Fruit fly (Drosophila melanogaster): ENCODE results near the gene CG7886.

The CG7886 gene

DNA sequence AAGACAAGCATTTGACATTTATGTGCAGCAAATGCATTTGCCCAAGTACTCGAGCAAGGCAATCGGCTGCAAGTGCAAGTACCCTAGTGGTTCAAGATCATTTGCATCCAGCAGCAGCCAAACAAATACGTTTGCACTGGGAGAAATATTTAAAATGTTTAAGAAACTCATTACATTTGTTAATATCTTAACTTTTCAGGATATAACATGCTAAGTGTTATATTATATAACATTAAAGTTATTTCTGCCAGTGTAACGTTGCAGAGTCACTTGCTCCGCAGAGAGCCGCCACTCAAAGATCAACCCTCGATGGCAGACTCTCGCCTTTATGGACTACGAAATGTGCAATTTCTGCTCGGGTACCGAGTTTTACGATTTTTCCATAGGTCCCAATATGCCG, 52.9 kb downstream of the CG7886 start (continued):
- TF ChIP-seq CG34422 (GFP tag; IDR thresholded peaks at IDR 0.05) (no peak), twi (tag; optimal IDR thresholded peaks at IDR 0.05) (peak; percentile 90), bigmax (GFP tag; optimal IDR thresholded peaks at IDR 0.05) (no peak), insv (GFP tag; optimal IDR thresholded peaks at IDR 0.05) (no peak), peb (GFP tag; IDR thresholded peaks at IDR 0.05) (no peak), lola (GFP tag; optimal IDR thresholded peaks at IDR 0.05) (peak in 1 of 3 experiments; percentile 39), Nf-YB (GFP tag; optimal IDR thresholded peaks at IDR 0.05) (no peak), CG7372 (GFP tag; IDR thresholded peaks at IDR 0.05) (no peak), Gsc (GFP tag; IDR thresholded peaks at IDR 0.05) (no peak), z (GFP tag; IDR thresholded peaks at IDR 0.05) (no peak), HLH3B (GFP tag; IDR thresholded peaks at IDR 0.05) (no peak), Hr51 (GFP tag; optimal IDR thresholded peaks at IDR 0.05) (no peak), CG1602 (GFP tag; optimal IDR thresholded peaks at IDR 0.05) (no peak), Sox100B (GFP tag; optimal IDR thresholded peaks at IDR 0.05) (no peak), zf30C (GFP tag; optimal IDR thresholded peaks at IDR 0.05) (peak; percentile 94), Ssrp (tag; optimal IDR thresholded peaks at IDR 0.05) (no peak), pzg (GFP tag; optimal IDR thresholded peaks at IDR 0.05) (no peak), CG17359 (tag; optimal IDR thresholded peaks at IDR 0.05) (no peak), dimm (GFP tag; IDR thresholded peaks at IDR 0.05) (no peak), sqz (GFP tag; optimal IDR thresholded peaks at IDR 0.05) (no peak), Mrtf (GFP tag; IDR thresholded peaks at IDR 0.05) (no peak), CG11093 (GFP tag; IDR thresholded peaks at IDR 0.05) (no peak), gsb (GFP tag; IDR thresholded peaks at IDR 0.05) (no peak), CG6683 (GFP tag; optimal IDR thresholded peaks at IDR 0.05) (no peak), pnt (GFP tag; optimal IDR thresholded peaks at IDR 0.05) (no peak), CG11504 (tag; optimal IDR thresholded peaks at IDR 0.05) (no peak), sens (GFP tag) (peak; percentile 90), Neu2 (GFP tag; optimal IDR thresholded peaks at IDR 0.05; ENCODE audit: borderline replicate concordance) (no peak), ind (GFP tag; optimal IDR thresholded peaks at IDR 0.05) (no peak), CG9932 (GFP tag; IDR thresholded peaks at IDR 0.05) (no peak), chm (GFP tag; IDR thresholded peaks at IDR 0.05) (no peak), CG13123 (GFP tag; optimal IDR thresholded peaks at IDR 0.05) (no peak), al (GFP tag; IDR thresholded peaks at IDR 0.05) (no peak), ssp (GFP tag; IDR thresholded peaks at IDR 0.05) (no peak), CG34224 (GFP tag; IDR thresholded peaks at IDR 0.05; ENCODE audit: partially characterized antibody) (no peak), CG4617 (GFP tag; optimal IDR thresholded peaks at IDR 0.05; ENCODE audit: borderline replicate concordance) (no peak), Sry-δ (GFP tag; optimal IDR thresholded peaks at IDR 0.05) (no peak), mam (GFP tag; optimal IDR thresholded peaks at IDR 0.05) (no peak), ERR (GFP tag; optimal IDR thresholded peaks at IDR 0.05) (no peak), ewg (GFP tag; optimal IDR thresholded peaks at IDR 0.05) (no peak), CG2889 (GFP tag; IDR thresholded peaks at IDR 0.05) (no peak), zen (tag; optimal IDR thresholded peaks at IDR 0.05) (peak; percentile 31), Mad (GFP tag; optimal IDR thresholded peaks at IDR 0.05) (no peak), GATAe (GFP tag; conservative IDR thresholded peaks at IDR 0.05) (no peak), CG18262 (tag; optimal IDR thresholded peaks at IDR 0.05) (peak; percentile 41), CG12236 (GFP tag; optimal IDR thresholded peaks at IDR 0.05) (no peak), Optix (GFP tag; IDR thresholded peaks at IDR 0.05) (no peak), Myb (GFP tag; optimal IDR thresholded peaks at IDR 0.05) (no peak), CG3281 (GFP tag; optimal IDR thresholded peaks at IDR 0.05) (no peak), CG11723 (GFP tag; optimal IDR thresholded peaks at IDR 0.05) (no peak), CG2199 (GFP tag; IDR thresholded peaks at IDR 0.05) (0 out of 3 replicates have a peak, but pooled peaks have one; percentile 7), CG6654 (GFP tag; optimal IDR thresholded peaks at IDR 0.05) (no peak)

Data from whole organism, embryonic.